Worm (Caenorhabditis elegans): ENCODE results near the gene sel-11.

sel-11 gene

DNA sequence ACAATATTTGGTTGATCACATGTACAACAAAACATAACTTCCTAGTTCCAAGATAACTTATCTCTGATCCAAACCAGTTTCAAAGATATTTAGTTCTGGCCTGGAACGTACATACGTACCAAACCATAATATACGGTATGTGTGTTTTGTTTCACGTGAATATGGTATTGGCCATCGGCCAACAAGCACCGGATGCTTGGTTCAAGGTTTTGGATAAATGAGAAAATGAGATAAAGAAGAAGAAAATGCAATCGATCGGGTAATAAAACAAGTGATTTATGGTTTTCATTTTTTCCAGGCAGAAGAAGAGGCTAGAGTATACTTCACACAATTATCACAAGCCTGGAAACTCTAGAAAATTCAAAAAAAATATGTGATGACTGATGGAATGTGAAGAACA lies 28.2 kb downstream of the sel-11 start:
- no peak for TF ChIP-seq klf-2 (GFP tag; conservative IDR thresholded peaks at IDR 0.05)
- TF ChIP-seq flt-1 (GFP tag; IDR thresholded peaks at IDR 0.05): no peak
- no peak for TF ChIP-seq ref-1 (GFP tag; conservative IDR thresholded peaks at IDR 0.05)

- no peak for TF ChIP-seq tab-1 (GFP tag; IDR thresholded peaks at IDR 0.05)
- TF ChIP-seq ztf-29 (GFP tag; IDR thresholded peaks at IDR 0.05): no peak
- no peak for TF ChIP-seq flt-1 (GFP tag; IDR thresholded peaks at IDR 0.05)
- no peak for TF ChIP-seq med-1 (GFP tag; optimal IDR thresholded peaks at IDR 0.05; ENCODE audit: insufficient read depth)
- no peak for TF ChIP-seq ztf-23 (GFP tag; IDR thresholded peaks at IDR 0.05)
Observed at ce11 chrV:11796343-11796742, 29.2 kb downstream of the sel-11 start.

DNA sequence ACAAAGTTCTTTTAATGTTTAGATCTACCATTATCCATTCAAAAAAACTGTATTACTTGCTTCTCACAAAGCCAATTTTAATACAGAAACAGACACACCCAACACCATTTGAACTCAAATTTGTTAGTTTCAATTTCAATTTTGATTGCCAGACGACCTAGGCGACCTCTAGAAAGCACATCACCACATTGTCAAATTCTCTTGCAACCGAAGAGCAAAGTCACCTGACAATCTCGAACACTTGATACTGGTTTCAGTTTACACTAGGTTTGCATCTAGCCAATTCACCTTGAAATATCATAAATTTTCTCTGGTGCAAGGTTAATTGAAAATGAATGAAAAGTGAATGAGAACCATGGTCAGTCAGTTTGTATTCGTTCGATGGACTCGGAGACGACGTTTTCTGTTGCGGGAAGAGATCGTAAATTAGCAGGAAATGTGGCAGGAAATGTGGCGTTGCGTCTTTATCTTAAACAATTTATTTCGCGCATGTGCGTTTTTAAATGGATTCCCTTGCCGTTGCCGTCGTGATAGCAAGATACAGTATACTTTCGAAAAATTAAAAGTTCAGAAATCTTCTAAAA lies 30.2 kb downstream of the sel-11 start:
- no peak for TF ChIP-seq ztf-23 (GFP tag; IDR thresholded peaks at IDR 0.05)
- no peak for TF ChIP-seq tab-1 (GFP tag; IDR thresholded peaks at IDR 0.05)
- TF ChIP-seq med-1 (GFP tag; optimal IDR thresholded peaks at IDR 0.05; ENCODE audit: insufficient read depth): no peak
- no peak for TF ChIP-seq cog-1 (tag; optimal IDR thresholded peaks at IDR 0.05)
- TF ChIP-seq klf-2 (GFP tag; conservative IDR thresholded peaks at IDR 0.05): no peak
- no peak for TF ChIP-seq ztf-29 (GFP tag; IDR thresholded peaks at IDR 0.05)
- TF ChIP-seq ref-1 (GFP tag; conservative IDR thresholded peaks at IDR 0.05): no peak
- no peak for TF ChIP-seq flt-1 (GFP tag; IDR thresholded peaks at IDR 0.05)
- TF ChIP-seq T22C8.4 (GFP tag; IDR thresholded peaks at IDR 0.05): no peak

ce11 chrV:11798320-11798719 lies 31.2 kb downstream of the sel-11 start:
- TF ChIP-seq ref-1 (GFP tag; conservative IDR thresholded peaks at IDR 0.05): no peak
- TF ChIP-seq tab-1 (GFP tag; IDR thresholded peaks at IDR 0.05): no peak
- TF ChIP-seq flt-1 (GFP tag; IDR thresholded peaks at IDR 0.05): no peak
- TF ChIP-seq T22C8.4 (GFP tag; IDR thresholded peaks at IDR 0.05): no peak

ce11 chrV:11799252-11799822 lies 32.2 kb downstream of the sel-11 start:
- no peak for TF ChIP-seq ztf-29 (GFP tag; IDR thresholded peaks at IDR 0.05)
- no peak for TF ChIP-seq tab-1 (GFP tag; IDR thresholded peaks at IDR 0.05)
- TF ChIP-seq klf-2 (GFP tag; conservative IDR thresholded peaks at IDR 0.05): no peak
- TF ChIP-seq flt-1 (GFP tag; IDR thresholded peaks at IDR 0.05): no peak
- no peak for TF ChIP-seq T22C8.4 (GFP tag; IDR thresholded peaks at IDR 0.05)
- no peak for TF ChIP-seq ztf-23 (GFP tag; IDR thresholded peaks at IDR 0.05)
- TF ChIP-seq med-1 (GFP tag; optimal IDR thresholded peaks at IDR 0.05; ENCODE audit: insufficient read depth): no peak
- TF ChIP-seq ref-1 (GFP tag; conservative IDR thresholded peaks at IDR 0.05): no peak
- no peak for TF ChIP-seq cog-1 (tag; optimal IDR thresholded peaks at IDR 0.05)

DNA sequence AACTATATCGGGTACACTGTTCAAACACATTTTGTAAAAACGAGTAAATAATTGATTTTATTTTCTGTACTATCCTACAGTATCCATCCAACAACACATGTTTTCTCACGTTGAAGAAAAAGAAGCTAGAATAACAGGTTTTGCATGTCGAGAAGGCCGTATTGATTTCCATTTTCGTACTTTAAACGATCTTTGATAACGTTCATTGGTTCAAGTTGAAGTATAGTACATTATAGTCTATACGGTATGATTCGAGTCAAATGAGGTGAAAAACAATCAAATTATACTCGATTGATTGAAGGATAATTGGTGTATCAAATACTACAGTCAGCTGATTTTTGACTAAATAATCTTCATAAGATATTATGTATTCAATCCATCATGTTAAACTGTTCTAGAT lies 33.4 kb downstream of the sel-11 start:
- no peak for TF ChIP-seq ref-1 (GFP tag; conservative IDR thresholded peaks at IDR 0.05)

DNA sequence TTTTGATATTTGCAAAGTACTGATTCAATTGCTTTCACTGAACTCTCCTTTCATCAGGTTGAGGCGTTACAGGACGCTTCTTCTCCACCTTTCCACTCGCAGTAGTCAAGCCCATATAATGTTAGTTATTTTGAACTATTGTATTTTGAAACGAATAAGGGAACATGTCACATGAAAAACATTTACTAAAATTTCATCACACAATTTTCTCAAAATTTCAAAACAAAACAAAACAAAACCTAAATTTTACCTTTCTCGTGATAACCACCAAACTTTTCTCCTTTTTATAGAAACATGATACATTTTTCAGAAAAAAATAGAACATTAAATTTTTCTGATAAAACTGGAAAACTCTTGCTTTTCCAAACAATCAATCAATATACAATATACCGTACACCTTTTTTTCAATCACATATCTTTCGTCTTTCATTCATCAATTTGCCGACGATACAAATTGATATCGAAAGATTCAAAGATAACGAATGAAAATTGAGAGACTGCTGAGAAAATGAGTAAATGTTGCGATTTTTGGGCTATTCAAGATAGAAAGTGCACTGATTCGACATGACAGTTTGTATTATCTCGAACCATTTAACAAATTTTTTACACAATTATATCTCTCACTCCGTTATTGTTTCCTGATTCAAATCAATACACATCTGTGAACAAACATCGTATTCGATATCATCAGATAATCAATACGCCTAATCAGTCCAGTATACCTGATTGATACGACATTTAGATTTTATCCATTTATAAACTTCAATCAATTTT lies 34.1 kb downstream of the sel-11 start:
- TF ChIP-seq flt-1 (GFP tag; IDR thresholded peaks at IDR 0.05) (no peak), T22C8.4 (GFP tag; IDR thresholded peaks at IDR 0.05) (no peak), ztf-23 (GFP tag; IDR thresholded peaks at IDR 0.05) (no peak), ztf-29 (GFP tag; IDR thresholded peaks at IDR 0.05) (no peak), tab-1 (GFP tag; IDR thresholded peaks at IDR 0.05) (no peak), cog-1 (tag; optimal IDR thresholded peaks at IDR 0.05) (no peak), ref-1 (GFP tag; conservative IDR thresholded peaks at IDR 0.05) (no peak), med-1 (GFP tag; optimal IDR thresholded peaks at IDR 0.05; ENCODE audit: insufficient read depth) (no peak), klf-2 (GFP tag; conservative IDR thresholded peaks at IDR 0.05) (no peak)

ce11 chrV:11802508-11802907 lies 35.4 kb downstream of the sel-11 start:
- TF ChIP-seq ztf-23 (GFP tag; IDR thresholded peaks at IDR 0.05): no peak
- no peak for TF ChIP-seq cog-1 (tag; optimal IDR thresholded peaks at IDR 0.05)
- no peak for TF ChIP-seq flt-1 (GFP tag; IDR thresholded peaks at IDR 0.05)
- no peak for TF ChIP-seq klf-2 (GFP tag; conservative IDR thresholded peaks at IDR 0.05)
- no peak for TF ChIP-seq med-1 (GFP tag; optimal IDR thresholded peaks at IDR 0.05; ENCODE audit: insufficient read depth)
- TF ChIP-seq ztf-29 (GFP tag; IDR thresholded peaks at IDR 0.05): no peak
- no peak for TF ChIP-seq T22C8.4 (GFP tag; IDR thresholded peaks at IDR 0.05)
- no peak for TF ChIP-seq tab-1 (GFP tag; IDR thresholded peaks at IDR 0.05)
- no peak for TF ChIP-seq ref-1 (GFP tag; conservative IDR thresholded peaks at IDR 0.05)

ce11 chrV:11803518-11803994 lies 36.4 kb downstream of the sel-11 start:
- TF ChIP-seq ztf-29 (GFP tag; IDR thresholded peaks at IDR 0.05) (no peak), ztf-23 (GFP tag; IDR thresholded peaks at IDR 0.05) (no peak), klf-2 (GFP tag; conservative IDR thresholded peaks at IDR 0.05) (no peak)

ce11 chrV:11809935-11810334 lies 42.8 kb downstream of the sel-11 start:
- no peak for TF ChIP-seq T22C8.4 (GFP tag; IDR thresholded peaks at IDR 0.05)
- no peak for TF ChIP-seq klf-2 (GFP tag; conservative IDR thresholded peaks at IDR 0.05)
- no peak for TF ChIP-seq tab-1 (GFP tag; IDR thresholded peaks at IDR 0.05)
- no peak for TF ChIP-seq med-1 (GFP tag; optimal IDR thresholded peaks at IDR 0.05; ENCODE audit: insufficient read depth)
- TF ChIP-seq ref-1 (GFP tag; conservative IDR thresholded peaks at IDR 0.05): no peak
- TF ChIP-seq flt-1 (GFP tag; IDR thresholded peaks at IDR 0.05): no peak
- no peak for TF ChIP-seq cog-1 (tag; optimal IDR thresholded peaks at IDR 0.05)
- TF ChIP-seq ztf-23 (GFP tag; IDR thresholded peaks at IDR 0.05): no peak
